Worm (Caenorhabditis elegans) whole organism, mixed stage, embryonic: Measurements from ENCODE around the gene Y51H4A.937.

Experiments used
- blmp-1 ChIP-seq: fragments of 150-350 bp; optimal IDR thresholded peaks from 2 replicates; lab custom pipeline; 2014; ENCODE audit warnings: missing biosample characterization, missing genetic modification characterization
- ces-1 ChIP-seq: fragments of 150-350 bp; optimal IDR thresholded peaks from 2 replicates; lab custom pipeline; 2014; ENCODE audit warnings: missing biosample characterization, missing genetic modification reagents, missing genetic modification characterization
- lin-32 ChIP-seq: fragments of 200-800 bp; sonication (Bioruptor generic); optimal IDR thresholded peaks from 2 replicates; lab custom pipeline; 2018; ENCODE audit warnings: mild to moderate bottlenecking, missing genetic modification characterization, missing compliant biosample characterization
- nhr-237 ChIP-seq: fragments of 150-350 bp; optimal IDR thresholded peaks from 2 replicates; lab custom pipeline; 2014; ENCODE audit warnings: missing biosample characterization, missing genetic modification characterization
- nhr-28 ChIP-seq: fragments of 150-350 bp; optimal IDR thresholded peaks from 2 replicates; lab custom pipeline; 2014; ENCODE audit warnings: missing biosample characterization, missing genetic modification characterization
- pha-4 ChIP-seq: fragments of 150-350 bp; optimal IDR thresholded peaks from 2 replicates; lab custom pipeline; 2018; ENCODE audit warnings: missing biosample characterization, missing genetic modification reagents, missing genetic modification characterization
- unc-39 ChIP-seq: fragments of 150-350 bp; optimal IDR thresholded peaks from 2 replicates; lab custom pipeline; 2014; ENCODE audit warnings: missing biosample characterization, missing genetic modification characterization

DNA sequence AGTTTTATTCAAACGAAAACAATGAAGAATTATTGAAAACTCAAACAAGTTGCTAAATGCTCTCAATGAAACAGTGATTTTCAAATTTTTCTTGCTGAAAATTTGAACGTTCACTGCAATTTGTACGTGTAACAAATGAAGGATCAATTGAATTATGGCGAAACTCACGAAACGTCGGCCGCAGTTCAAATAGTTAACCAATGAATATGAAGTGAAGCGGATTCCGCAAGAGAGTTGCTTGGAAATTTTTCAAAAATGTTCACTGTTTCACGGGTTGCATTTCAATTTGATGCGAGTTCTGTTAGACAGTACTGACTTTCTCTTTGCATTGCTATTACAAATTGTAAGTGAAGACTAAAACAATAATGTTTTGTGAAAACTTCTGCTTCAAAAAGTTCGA, 6.4 kb downstream of the Y51H4A.937 start:
- TF ChIP-seq pha-4 (tag; lab: Kevin White, UChicago) = no peak
- no peak for TF ChIP-seq nhr-237
- no peak for TF ChIP-seq lin-32 (GFP tag; lab: Kevin White, UChicago)
- no peak for TF ChIP-seq blmp-1
- no peak for TF ChIP-seq nhr-28 (tag; lab: Kevin White, UChicago)
- no peak for TF ChIP-seq ces-1 (GFP tag; lab: Kevin White, UChicago)
- TF ChIP-seq unc-39 (tag; lab: Kevin White, UChicago) = no peak
